Fruit fly (Drosophila melanogaster) whole organism, wandering third instar larva: Measurements from ENCODE around the gene CG31928.

Source experiments
- Abd-B ChIP-seq: fragments of >200 bp; optimal IDR thresholded peaks from 2 replicates; lab custom pipeline; 2017; ENCODE audit warnings: missing biosample characterization, missing genetic modification characterization
- CG32264 ChIP-seq: fragments of 200-800 bp; sonication (Bioruptor generic); optimal IDR thresholded peaks from 2 replicates; lab custom pipeline; 2016; ENCODE audit warnings: missing biosample characterization, missing genetic modification characterization
- CG9705 ChIP-seq: fragments of 200-800 bp; sonication (Bioruptor generic); optimal IDR thresholded peaks from 2 replicates; lab custom pipeline; 2018; ENCODE audit warnings: missing biosample characterization, mild to moderate bottlenecking, missing genetic modification characterization
- CrebA ChIP-seq: fragments of 200-800 bp; sonication (Bioruptor generic); optimal IDR thresholded peaks from 2 replicates; lab custom pipeline; 2016; ENCODE audit warnings: missing biosample characterization, mild to moderate bottlenecking, missing genetic modification characterization, borderline replicate concordance
- Dfd ChIP-seq: fragments of >200 bp; optimal IDR thresholded peaks from 2 replicates; lab custom pipeline; 2017; ENCODE audit warnings: missing biosample characterization, missing genetic modification characterization
- Dif ChIP-seq: fragments of 200-275, 200-300 bp; sonication (Bioruptor generic); optimal IDR thresholded peaks from 2 replicates; lab custom pipeline; 2018; ENCODE audit warnings: missing biosample characterization, missing genetic modification characterization; ENCODE audit not compliant: partially characterized antibody
- GATAd ChIP-seq: sonication (Bioruptor generic); optimal IDR thresholded peaks from 2 replicates; lab custom pipeline; 2016; ENCODE audit warnings: missing biosample characterization, missing genetic modification characterization
- HLH106 ChIP-seq: fragments of 200-800 bp; optimal IDR thresholded peaks from 3 replicates; lab custom pipeline; 2019; ENCODE audit warnings: missing biosample characterization, mild to moderate bottlenecking, missing genetic modification characterization, moderate library complexity
- Hnf4 ChIP-seq: fragments of 200-800 bp; sonication (Bioruptor generic); optimal IDR thresholded peaks from 2 replicates; lab custom pipeline; 2016; ENCODE audit warnings: missing biosample characterization, mild to moderate bottlenecking, missing genetic modification characterization
- Hr78 ChIP-seq: fragments of >200 bp; optimal IDR thresholded peaks from 2 replicates; lab custom pipeline; 2017; ENCODE audit warnings: missing biosample characterization, missing genetic modification characterization
- Hr83 ChIP-seq: fragments of 200-300 bp; sonication (Bioruptor generic); optimal IDR thresholded peaks from 2 replicates; lab custom pipeline; 2016; ENCODE audit warnings: missing biosample characterization, mild to moderate bottlenecking, missing genetic modification characterization, moderate library complexity; ENCODE audit not compliant: poor library complexity, severe bottlenecking
- Jra ChIP-seq: sonication (Bioruptor generic); optimal IDR thresholded peaks from 2 replicates; lab custom pipeline; 2016; ENCODE audit warnings: missing biosample characterization, missing genetic modification characterization
- Mio ChIP-seq: sonication (Bioruptor generic); optimal IDR thresholded peaks from 2 replicates; lab custom pipeline; 2016; ENCODE audit warnings: missing biosample characterization, missing genetic modification characterization
- Myc ChIP-seq: fragments of >200 bp; optimal IDR thresholded peaks from 2 replicates; lab custom pipeline; 2017
- N ChIP-seq: fragments of >200 bp; optimal IDR thresholded peaks from 2 replicates; lab custom pipeline; 2018; ENCODE audit warnings: missing biosample characterization, missing external identifiers, missing genetic modification characterization
- OdsH ChIP-seq: fragments of 200-800 bp; sonication (Bioruptor generic); optimal IDR thresholded peaks from 2 replicates; lab custom pipeline; 2016; ENCODE audit warnings: missing biosample characterization, mild to moderate bottlenecking, missing genetic modification characterization
- Rel ChIP-seq, 2 experiments: fragments of 200-800 bp; sonication (Bioruptor generic) in 1 of 2; optimal IDR thresholded peaks; 2 replicates in 1 of 2; 3 replicates in 1 of 2; lab custom pipeline; 2016 to 2019; ENCODE audit warnings: mild to moderate bottlenecking in 2 of 2, missing biosample characterization in 2 of 2, missing genetic modification characterization in 2 of 2, moderate library complexity in 1 of 2
- Sp1 ChIP-seq: fragments of 200-800 bp; sonication (Bioruptor generic); optimal IDR thresholded peaks from 3 replicates; lab custom pipeline; 2019; ENCODE audit warnings: missing biosample characterization, mild to moderate bottlenecking, missing genetic modification characterization, moderate library complexity
- Vsx2 ChIP-seq: fragments of 200-300, 225-300 bp; sonication (Bioruptor generic); optimal IDR thresholded peaks from 2 replicates; lab custom pipeline; 2018; ENCODE audit warnings: missing biosample characterization, missing genetic modification characterization; ENCODE audit not compliant: partially characterized antibody
- br ChIP-seq: fragments of 200-800 bp; sonication (Bioruptor generic); optimal IDR thresholded peaks from 2 replicates; lab custom pipeline; 2016; ENCODE audit warnings: missing biosample characterization, missing genetic modification characterization
- brk ChIP-seq: fragments of 200-800 bp; sonication (Bioruptor generic); optimal IDR thresholded peaks from 2 replicates; lab custom pipeline; 2016; ENCODE audit warnings: missing biosample characterization, mild to moderate bottlenecking, missing genetic modification characterization
- dl ChIP-seq, 2 experiments: fragments of 175-275, 200-275 bp in 1 of 2; fragments of 200-275 bp in 1 of 2; sonication (Bioruptor generic); optimal IDR thresholded peaks; lab custom pipeline; 2018; ENCODE audit warnings: mild to moderate bottlenecking in 2 of 2, missing biosample characterization in 2 of 2, missing genetic modification characterization in 2 of 2, moderate library complexity in 2 of 2; ENCODE audit not compliant: partially characterized antibody in 2 of 2, insufficient read depth in 1 of 2
- dmrt93B ChIP-seq: fragments of 200-800 bp; sonication (Bioruptor generic); optimal IDR thresholded peaks from 2 replicates; lab custom pipeline; 2018; ENCODE audit warnings: missing biosample characterization, mild to moderate bottlenecking, missing genetic modification characterization
- dsf ChIP-seq: sonication (Bioruptor generic); optimal IDR thresholded peaks from 2 replicates; lab custom pipeline; 2016; ENCODE audit warnings: missing biosample characterization, missing genetic modification characterization, borderline replicate concordance
- ey ChIP-seq: fragments of 200-800 bp; sonication (Bioruptor generic); optimal IDR thresholded peaks from 2 replicates; lab custom pipeline; 2016; ENCODE audit warnings: missing biosample characterization, missing genetic modification characterization
- foxo ChIP-seq, 2 experiments: fragments of 200-800 bp; sonication (Bioruptor generic); optimal IDR thresholded peaks; 2 replicates in 1 of 2; 3 replicates in 1 of 2; lab custom pipeline; 2016 to 2017; ENCODE audit warnings: missing biosample characterization in 2 of 2, missing genetic modification characterization in 2 of 2
- fru ChIP-seq: fragments of 200-800 bp; sonication (Bioruptor generic); optimal IDR thresholded peaks from 3 replicates; lab custom pipeline; 2016; ENCODE audit warnings: missing biosample characterization, mild to moderate bottlenecking, missing genetic modification characterization
- h ChIP-seq: fragments of 200-800 bp; sonication (Bioruptor generic); optimal IDR thresholded peaks from 3 replicates; lab custom pipeline; 2016; ENCODE audit warnings: missing biosample characterization, mild to moderate bottlenecking, missing genetic modification characterization
- jim ChIP-seq: fragments of 175-275, 200-325 bp; sonication (Bioruptor generic); optimal IDR thresholded peaks from 2 replicates; lab custom pipeline; 2016; ENCODE audit warnings: missing biosample characterization, mild to moderate bottlenecking, missing genetic modification characterization
- lola ChIP-seq: fragments of >200 bp; optimal IDR thresholded peaks from 2 replicates; lab custom pipeline; 2017; ENCODE audit warnings: missing biosample characterization, missing genetic modification characterization
- pan ChIP-seq: fragments of >200 bp; optimal IDR thresholded peaks from 2 replicates; lab custom pipeline; 2017
- psq ChIP-seq: fragments of 200-800 bp; sonication (Bioruptor generic); optimal IDR thresholded peaks from 3 replicates; lab custom pipeline; 2017; ENCODE audit warnings: missing biosample characterization, mild to moderate bottlenecking, missing genetic modification characterization, moderate library complexity
- rgr ChIP-seq: fragments of 200-800 bp; sonication (Bioruptor generic); optimal IDR thresholded peaks from 3 replicates; lab custom pipeline; 2016; ENCODE audit warnings: missing biosample characterization, mild to moderate bottlenecking, missing genetic modification characterization
- sage ChIP-seq: fragments of 200-800 bp; sonication (Bioruptor generic); optimal IDR thresholded peaks from 2 replicates; lab custom pipeline; 2016; ENCODE audit warnings: missing biosample characterization, mild to moderate bottlenecking, missing genetic modification characterization
- sv ChIP-seq: fragments of 200-800 bp; sonication (Bioruptor generic); optimal IDR thresholded peaks from 3 replicates; lab custom pipeline; 2016; ENCODE audit warnings: missing biosample characterization, missing genetic modification characterization
- tai ChIP-seq: sonication (Bioruptor generic); optimal IDR thresholded peaks from 2 replicates; lab custom pipeline; 2016; ENCODE audit warnings: missing biosample characterization, missing genetic modification characterization
- usp ChIP-seq: fragments of >200 bp; optimal IDR thresholded peaks from 2 replicates; lab custom pipeline; 2017; ENCODE audit warnings: missing biosample characterization, missing genetic modification characterization
- woc ChIP-seq: sonication (Bioruptor generic); optimal IDR thresholded peaks from 2 replicates; lab custom pipeline; 2016; ENCODE audit warnings: missing biosample characterization, mild to moderate bottlenecking, missing genetic modification characterization

CG31928 gene

dm6 chr2L:1456822-1457221 is 35.3 kb upstream of the CG31928 start:
- TF ChIP-seq Hr83 (GFP tag; lab: Kevin White, UChicago), result no peak
- TF ChIP-seq dl (GFP tag; optimal IDR thresholded peaks at IDR 0.05; lab: Kevin White, UChicago; ENCODE audit: insufficient read depth in 1 of 2, partially characterized antibody in 2 of 2), result no peak
- TF ChIP-seq Jra (GFP tag; lab: Kevin White, UChicago), result no peak
- TF ChIP-seq OdsH (GFP tag; lab: Kevin White, UChicago), result no peak
- TF ChIP-seq rgr (GFP tag; lab: Kevin White, UChicago), result no peak
- TF ChIP-seq Hnf4 (GFP tag; lab: Kevin White, UChicago), result no peak
- no peak for TF ChIP-seq CrebA (GFP tag; lab: Kevin White, UChicago)
- no peak for TF ChIP-seq psq (GFP tag; lab: Kevin White, UChicago)
- no peak for TF ChIP-seq woc (GFP tag; lab: Kevin White, UChicago)
- TF ChIP-seq dsf (GFP tag; lab: Kevin White, UChicago), result no peak
- no peak for TF ChIP-seq HLH106 (tag; lab: Kevin White, UChicago)
- no peak for TF ChIP-seq tai
- no peak for TF ChIP-seq GATAd
- TF ChIP-seq Sp1 (GFP tag; lab: Kevin White, UChicago), result no peak
- no peak for TF ChIP-seq usp
- no peak for TF ChIP-seq Abd-B
- no peak for TF ChIP-seq foxo (GFP tag; optimal IDR thresholded peaks at IDR 0.05; lab: Kevin White, UChicago)
- no peak for TF ChIP-seq Myc
- no peak for TF ChIP-seq Mio (GFP tag; lab: Kevin White, UChicago)
- TF ChIP-seq lola (GFP tag; lab: Kevin White, UChicago), result no peak
- TF ChIP-seq, all 38 proteins: peak for 0

- TF ChIP-seq dsf (GFP tag; lab: Kevin White, UChicago) (no peak), pan (lab: Kevin White, UChicago) (no peak), usp (no peak), Hr83 (GFP tag; lab: Kevin White, UChicago) (no peak), h (peak; percentile 61), CrebA (GFP tag; lab: Kevin White, UChicago) (no peak), Jra (GFP tag; lab: Kevin White, UChicago) (no peak), N (GFP tag; lab: Kevin White, UChicago) (no peak), sage (GFP tag; lab: Kevin White, UChicago) (peak; percentile 12), br (GFP tag; lab: Kevin White, UChicago) (peak; percentile 17), GATAd (no peak), Myc (no peak), ey (GFP tag; lab: Kevin White, UChicago) (peak; percentile 53), Hr78 (GFP tag; lab: Kevin White, UChicago) (no peak), rgr (GFP tag; lab: Kevin White, UChicago) (peak; percentile 29), Sp1 (GFP tag; lab: Kevin White, UChicago) (no peak), Dif (GFP tag; lab: Kevin White, UChicago) (no peak), Dfd (GFP tag; lab: Kevin White, UChicago) (no peak), Mio (GFP tag; lab: Kevin White, UChicago) (no peak), OdsH (GFP tag; lab: Kevin White, UChicago) (peak; percentile 14), dl (GFP tag; optimal IDR thresholded peaks at IDR 0.05; lab: Kevin White, UChicago; ENCODE audit: insufficient read depth in 1 of 2, partially characterized antibody in 2 of 2) (no peak), CG9705 (GFP tag; lab: Kevin White, UChicago) (no peak), CG32264 (GFP tag; lab: Kevin White, UChicago) (no peak), jim (no peak), psq (GFP tag; lab: Kevin White, UChicago) (peak; percentile 13), lola (GFP tag; lab: Kevin White, UChicago) (no peak), woc (GFP tag; lab: Kevin White, UChicago) (peak; percentile 22), HLH106 (tag; lab: Kevin White, UChicago) (peak; percentile 37), dmrt93B (GFP tag; lab: Kevin White, UChicago) (peak; percentile 5), tai (no peak), Abd-B (no peak), Vsx2 (GFP tag; lab: Kevin White, UChicago) (no peak), brk (no peak), Hnf4 (GFP tag; lab: Kevin White, UChicago) (no peak), fru (peak; percentile 19), foxo (GFP tag; optimal IDR thresholded peaks at IDR 0.05; lab: Kevin White, UChicago) (peak in 1 of 2 experiments; percentile 43), sv (no peak), Rel (GFP tag; optimal IDR thresholded peaks at IDR 0.05; lab: Kevin White, UChicago) (no peak), Rel (tag; optimal IDR thresholded peaks at IDR 0.05; lab: Kevin White, UChicago) (no peak)
Measured at dm6 chr2L:1458584-1459203, 33.4 kb upstream of the CG31928 start.
